Worm (Caenorhabditis elegans): ENCODE data around the gene Y73B6BL.23.

Gene Y73B6BL.23

DNA sequence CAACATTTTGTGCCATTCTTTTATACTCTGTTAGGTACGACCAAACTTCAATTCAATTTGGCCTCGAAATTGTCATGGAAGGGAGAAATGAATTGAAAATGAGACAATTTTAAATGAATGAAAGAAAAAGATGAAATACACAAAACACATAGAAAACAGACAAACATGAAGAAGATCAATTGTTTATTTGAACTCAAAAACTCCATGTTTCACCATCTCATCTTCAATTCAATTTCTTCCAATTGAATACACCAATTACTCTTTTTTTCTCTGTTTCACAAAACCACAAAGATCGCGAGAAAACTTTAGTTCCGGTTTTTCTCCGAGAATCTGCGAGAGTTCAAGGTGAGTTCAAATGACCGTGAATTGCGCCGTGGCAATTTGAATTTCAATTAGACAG, 8.3 kb upstream of the Y73B6BL.23 start:
- TF ChIP-seq blmp-1 (tag; optimal IDR thresholded peaks at IDR 0.05) (no peak), unc-39 (tag; optimal IDR thresholded peaks at IDR 0.05) (no peak), lin-13 (tag; optimal IDR thresholded peaks at IDR 0.05) (no peak)

DNA sequence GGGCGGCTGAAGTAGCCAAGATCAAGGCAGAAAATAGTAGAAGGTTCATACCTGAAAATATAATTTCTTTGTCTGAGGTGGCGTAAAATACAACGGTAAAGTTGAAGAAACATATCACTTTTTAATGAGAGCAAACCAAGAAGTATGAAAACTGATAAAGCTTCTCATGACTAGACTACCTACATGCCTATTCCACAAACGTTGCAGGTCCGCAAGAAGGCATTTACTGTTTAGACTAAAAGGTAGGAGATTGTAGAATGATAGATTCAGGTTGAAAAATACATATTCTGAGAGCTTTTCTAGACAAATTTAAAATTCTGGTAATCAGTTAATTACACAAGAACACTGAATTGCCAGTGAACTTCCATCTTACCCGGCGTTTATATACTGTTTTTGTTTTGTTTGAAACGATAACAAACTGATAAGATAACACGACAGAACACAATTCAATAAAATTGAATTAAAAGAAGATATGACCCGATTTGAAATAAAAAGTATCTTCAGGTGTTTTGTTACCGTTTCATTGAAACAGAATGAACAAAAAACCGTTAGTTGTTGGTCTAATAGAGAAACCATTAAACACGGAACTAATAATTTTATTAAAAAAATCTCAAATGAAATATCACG, 7.3 kb upstream of the Y73B6BL.23 start, which contains the start of gene acp-6:
Gene acp-6, minus strand, starts transcription at position 51 of the 627 bp plus-strand sequence.
- no peak for TF ChIP-seq lin-13 (tag; optimal IDR thresholded peaks at IDR 0.05)
- no peak for TF ChIP-seq unc-39 (tag; optimal IDR thresholded peaks at IDR 0.05)
- no peak for TF ChIP-seq bed-3 (GFP tag; optimal IDR thresholded peaks at IDR 0.05)
- TF ChIP-seq cnd-1 (tag; optimal IDR thresholded peaks at IDR 0.05): no peak
- TF ChIP-seq elt-3 (tag; optimal IDR thresholded peaks at IDR 0.05): no peak
- no peak for TF ChIP-seq tbx-8 (GFP tag; optimal IDR thresholded peaks at IDR 0.05)
- no peak for TF ChIP-seq unc-62 (GFP tag; optimal IDR thresholded peaks at IDR 0.05)
- TF ChIP-seq ces-1 (GFP tag; optimal IDR thresholded peaks at IDR 0.05): no peak
- no peak for TF ChIP-seq ztf-11 (tag; optimal IDR thresholded peaks at IDR 0.05)
- no peak for TF ChIP-seq snpc-4 (tag; optimal IDR thresholded peaks at IDR 0.05)
- TF ChIP-seq hlh-1 (tag; optimal IDR thresholded peaks at IDR 0.05): no peak
- TF ChIP-seq lsy-2 (tag; optimal IDR thresholded peaks at IDR 0.05): no peak
- TF ChIP-seq nhr-76 (tag; optimal IDR thresholded peaks at IDR 0.05): no peak
- TF ChIP-seq mls-2 (tag; optimal IDR thresholded peaks at IDR 0.05): no peak
- TF ChIP-seq elt-1 (tag; optimal IDR thresholded peaks at IDR 0.05; ENCODE audit: borderline replicate concordance, insufficient read depth): no peak
- TF ChIP-seq nhr-28 (tag; optimal IDR thresholded peaks at IDR 0.05): no peak
- no peak for TF ChIP-seq drap-1 (GFP tag; optimal IDR thresholded peaks at IDR 0.05)

DNA sequence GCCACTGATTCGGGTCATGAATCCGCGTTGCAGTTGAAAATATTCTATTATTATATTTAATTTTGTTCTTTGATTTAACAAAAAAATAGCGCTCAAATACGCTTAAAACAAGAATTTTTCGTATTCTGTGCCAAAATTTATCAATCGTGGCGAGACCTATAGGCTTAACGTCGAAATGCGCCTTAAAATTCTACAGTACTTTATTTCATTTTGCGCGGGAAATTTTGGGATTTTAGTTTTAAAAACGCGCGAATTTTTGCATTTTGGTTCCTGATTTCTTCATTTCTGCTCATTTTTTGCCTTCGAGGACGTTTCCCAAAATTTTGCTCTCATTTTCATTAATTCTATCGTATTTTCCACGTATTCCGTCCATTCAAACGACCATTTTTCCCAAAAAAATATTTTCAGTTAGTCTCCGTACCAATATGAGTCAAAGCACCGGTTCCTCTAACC, 2.3 kb upstream of the Y73B6BL.23 start, which contains the start of gene puf-11:
Gene puf-11, plus strand, starts transcription at position 403 of the 453 bp plus-strand sequence.
- TF ChIP-seq sem-2 (GFP tag; optimal IDR thresholded peaks at IDR 0.05): no peak
- TF ChIP-seq snpc-4 (tag; optimal IDR thresholded peaks at IDR 0.05): no peak
- no peak for TF ChIP-seq lsy-2 (tag; optimal IDR thresholded peaks at IDR 0.05)
- TF ChIP-seq ztf-11 (tag; optimal IDR thresholded peaks at IDR 0.05): no peak
- TF ChIP-seq nhr-28 (tag; optimal IDR thresholded peaks at IDR 0.05): no peak
- no peak for TF ChIP-seq M03D4.4 (tag; optimal IDR thresholded peaks at IDR 0.05)
- TF ChIP-seq bed-3 (GFP tag; optimal IDR thresholded peaks at IDR 0.05): no peak
- no peak for TF ChIP-seq mls-2 (tag; optimal IDR thresholded peaks at IDR 0.05)
- TF ChIP-seq cnd-1 (tag; optimal IDR thresholded peaks at IDR 0.05): no peak
- TF ChIP-seq unc-62 (GFP tag; optimal IDR thresholded peaks at IDR 0.05): no peak
- TF ChIP-seq pha-4 (tag; optimal IDR thresholded peaks at IDR 0.05): no peak
- TF ChIP-seq hlh-1 (tag; optimal IDR thresholded peaks at IDR 0.05): no peak
- no peak for TF ChIP-seq ces-1 (GFP tag; optimal IDR thresholded peaks at IDR 0.05)
- no peak for TF ChIP-seq unc-120 (tag; optimal IDR thresholded peaks at IDR 0.05; ENCODE audit: poor library complexity, severe bottlenecking)
- TF ChIP-seq tbx-8 (GFP tag; optimal IDR thresholded peaks at IDR 0.05): no peak
- no peak for TF ChIP-seq lin-13 (tag; optimal IDR thresholded peaks at IDR 0.05)
- no peak for TF ChIP-seq elt-1 (tag; optimal IDR thresholded peaks at IDR 0.05; ENCODE audit: borderline replicate concordance, insufficient read depth)
- no peak for TF ChIP-seq blmp-1 (tag; optimal IDR thresholded peaks at IDR 0.05)

DNA sequence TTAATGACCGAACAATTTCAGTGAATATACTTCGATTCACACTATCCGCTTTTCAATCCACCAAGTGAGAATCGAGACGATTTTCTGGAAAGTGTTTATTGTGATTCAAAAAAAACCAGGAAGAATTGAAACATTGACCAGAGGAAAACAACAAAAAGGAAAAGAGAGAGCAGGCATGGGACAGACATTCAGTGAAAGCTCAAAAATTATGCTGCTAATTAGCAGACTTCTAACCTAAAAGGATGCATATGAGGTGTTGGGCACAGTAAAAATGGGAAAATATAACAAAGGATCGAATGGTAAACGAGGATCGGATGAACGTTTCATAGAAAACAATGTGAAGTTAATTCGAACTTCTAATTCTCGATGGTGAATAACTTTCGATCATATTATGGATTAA, 1.3 kb downstream of the Y73B6BL.23 start:
- no peak for TF ChIP-seq M03D4.4 (tag; optimal IDR thresholded peaks at IDR 0.05)
- TF ChIP-seq nhr-12 (tag; optimal IDR thresholded peaks at IDR 0.05): no peak
- no peak for TF ChIP-seq ceh-43 (GFP tag; optimal IDR thresholded peaks at IDR 0.05)
- TF ChIP-seq mab-5 (tag; optimal IDR thresholded peaks at IDR 0.05): no peak
- no peak for TF ChIP-seq sem-2 (GFP tag; optimal IDR thresholded peaks at IDR 0.05)
- TF ChIP-seq zip-8 (tag; optimal IDR thresholded peaks at IDR 0.05): no peak
- TF ChIP-seq ham-2 (GFP tag; optimal IDR thresholded peaks at IDR 0.05): no peak
- no peak for TF ChIP-seq tbx-8 (GFP tag; optimal IDR thresholded peaks at IDR 0.05)
- TF ChIP-seq ztf-11 (tag; optimal IDR thresholded peaks at IDR 0.05): no peak
- no peak for TF ChIP-seq lin-13 (tag; optimal IDR thresholded peaks at IDR 0.05)
- TF ChIP-seq nhr-76 (tag; optimal IDR thresholded peaks at IDR 0.05): no peak

DNA sequence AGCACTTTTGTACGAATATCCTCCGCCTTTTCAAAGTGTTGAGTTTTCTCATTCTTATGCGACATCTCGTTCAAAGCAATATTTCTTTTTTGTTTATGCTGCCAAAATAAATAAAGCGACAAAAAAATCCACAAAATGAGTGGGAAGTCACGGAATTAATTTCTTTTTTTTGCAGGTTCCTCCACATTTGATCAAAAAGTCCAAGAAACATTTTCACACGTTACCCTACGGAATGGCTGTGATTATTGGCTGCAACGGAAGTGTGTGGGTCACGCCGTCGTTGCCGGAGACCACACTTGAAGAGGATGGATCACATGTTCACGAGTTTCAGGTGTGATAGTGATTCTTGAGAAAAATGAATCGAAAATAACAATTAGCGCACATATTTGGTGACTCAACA, 2.3 kb downstream of the Y73B6BL.23 start, which contains the start of gene Y73B6BL.22:
Gene Y73B6BL.22, minus strand, starts transcription at position 101 of the 400 bp plus-strand sequence.
- TF ChIP-seq cnd-1 (tag; optimal IDR thresholded peaks at IDR 0.05): no peak
- TF ChIP-seq flh-1 (GFP tag; optimal IDR thresholded peaks at IDR 0.05): no peak
- TF ChIP-seq drap-1 (GFP tag; optimal IDR thresholded peaks at IDR 0.05): no peak
- no peak for TF ChIP-seq hlh-1 (tag; optimal IDR thresholded peaks at IDR 0.05)
- no peak for TF ChIP-seq ham-2 (GFP tag; optimal IDR thresholded peaks at IDR 0.05)
- no peak for TF ChIP-seq lin-13 (tag; optimal IDR thresholded peaks at IDR 0.05)
- no peak for TF ChIP-seq unc-39 (tag; optimal IDR thresholded peaks at IDR 0.05)
- no peak for TF ChIP-seq nhr-76 (tag; optimal IDR thresholded peaks at IDR 0.05)
- no peak for TF ChIP-seq tbx-8 (GFP tag; optimal IDR thresholded peaks at IDR 0.05)
- TF ChIP-seq bed-3 (GFP tag; optimal IDR thresholded peaks at IDR 0.05): no peak
- TF ChIP-seq nhr-237 (tag; optimal IDR thresholded peaks at IDR 0.05): no peak
- no peak for TF ChIP-seq elt-1 (tag; optimal IDR thresholded peaks at IDR 0.05; ENCODE audit: borderline replicate concordance, insufficient read depth)
- TF ChIP-seq unc-62 (GFP tag; optimal IDR thresholded peaks at IDR 0.05): no peak

Data from whole organism, mixed stage, embryonic.